Worm (Caenorhabditis elegans): ENCODE measurements around the gene sgt-1.

Gene sgt-1

ce11 chrII:4904277-4904676, 681 bp upstream of the sgt-1 start (continued):
- peak; percentile 69 for TF ChIP-seq efl-1 (GFP tag; optimal IDR thresholded peaks at IDR 0.05)
- no peak for TF ChIP-seq F22D6.2 (tag; optimal IDR thresholded peaks at IDR 0.05)
- no peak; the same call in 1 of the 2 replicates for TF ChIP-seq zfh-2 (GFP tag; conservative IDR thresholded peaks at IDR 0.05)
- TF ChIP-seq ceh-91 (GFP tag; IDR thresholded peaks at IDR 0.05), result peak; percentile 39; the same call in 1 of the 2 replicates
- no peak for TF ChIP-seq F52B5.7 (tag; optimal IDR thresholded peaks at IDR 0.05)
- TF ChIP-seq mes-4 (tag; optimal IDR thresholded peaks at IDR 0.05), result no peak
- TF ChIP-seq madf-8 (GFP tag; conservative IDR thresholded peaks at IDR 0.05), result peak; percentile 47; the same call in 1 of the 2 replicates
- peak; percentile 24 for TF ChIP-seq lin-40 (tag; optimal IDR thresholded peaks at IDR 0.05)
- peak; percentile 61 for TF ChIP-seq rcor-1 (GFP tag; IDR thresholded peaks at IDR 0.05)
- peak; percentile 58 for TF ChIP-seq ZK185.1 (tag; optimal IDR thresholded peaks at IDR 0.05; ENCODE audit: poor library complexity, severe bottlenecking)
- TF ChIP-seq hmg-20 (GFP tag; IDR thresholded peaks at IDR 0.05), result no peak
- TF ChIP-seq pbrm-1 (GFP tag; IDR thresholded peaks at IDR 0.05), result peak; percentile 67; the same call in 1 of the 2 replicates
- peak; percentile 77 for TF ChIP-seq lsl-1 (GFP tag; optimal IDR thresholded peaks at IDR 0.05)
- TF ChIP-seq attf-3 (GFP tag; conservative IDR thresholded peaks at IDR 0.05), result no peak
- no peak for TF ChIP-seq let-607 (tag; optimal IDR thresholded peaks at IDR 0.05)
- TF ChIP-seq lin-54 (GFP tag; optimal IDR thresholded peaks at IDR 0.05), result peak; percentile 68
- peak; percentile 40 for TF ChIP-seq madf-10 (tag; optimal IDR thresholded peaks at IDR 0.05)
- TF ChIP-seq pha-4 (tag; optimal IDR thresholded peaks at IDR 0.05), result peak; percentile 37
- TF ChIP-seq aptf-3 (GFP tag; IDR thresholded peaks at IDR 0.05), result no peak
- TF ChIP-seq xnd-1 (tag; optimal IDR thresholded peaks at IDR 0.05), result peak; percentile 26
- peak; percentile 58 for TF ChIP-seq snpc-1.3 (tag; optimal IDR thresholded peaks at IDR 0.05; ENCODE audit: insufficient read depth)
- no peak for TF ChIP-seq hlh-12 (tag; optimal IDR thresholded peaks at IDR 0.05)
- no peak for TF ChIP-seq B0035.1 (tag; optimal IDR thresholded peaks at IDR 0.05)
- peak; percentile 47 for TF ChIP-seq snpc-4 (GFP tag; optimal IDR thresholded peaks at IDR 0.05)
- peak; percentile 59 to 84 (median 65) for TF ChIP-seq snpc-4 (tag; optimal IDR thresholded peaks at IDR 0.05)
- no peak for TF ChIP-seq atf-7 (tag; optimal IDR thresholded peaks at IDR 0.05)
- no peak for TF ChIP-seq F57A8.1 (GFP tag; optimal IDR thresholded peaks at IDR 0.05)
- TF ChIP-seq mcd-1 (GFP tag; IDR thresholded peaks at IDR 0.05), result peak; percentile 70
- TF ChIP-seq F49E8.2 (tag; optimal IDR thresholded peaks at IDR 0.05; ENCODE audit: insufficient read depth), result peak; percentile 44
- no peak for TF ChIP-seq nfya-1 (tag; optimal IDR thresholded peaks at IDR 0.05; ENCODE audit: borderline replicate concordance, insufficient read depth)
- no peak for TF ChIP-seq ztf-28 (GFP tag; IDR thresholded peaks at IDR 0.05)
- TF ChIP-seq ceh-58 (GFP tag; IDR thresholded peaks at IDR 0.05), result no peak
- TF ChIP-seq akir-1 (GFP tag; optimal IDR thresholded peaks at IDR 0.05), result no peak
- TF ChIP-seq nhr-120 (GFP tag; IDR thresholded peaks at IDR 0.05), result no peak
- TF ChIP-seq ccch-3 (GFP tag; optimal IDR thresholded peaks at IDR 0.05), result no peak
- peak; percentile 40 for TF ChIP-seq attf-5 (GFP tag; optimal IDR thresholded peaks at IDR 0.05)
- TF ChIP-seq nhr-80 (tag; optimal IDR thresholded peaks at IDR 0.05), result peak; percentile 15
- peak; percentile 29 for TF ChIP-seq unc-62 (GFP tag; optimal IDR thresholded peaks at IDR 0.05)

ce11 chrII:4902035-4902434, 1.6 kb downstream of the sgt-1 start, which contains the start of gene R05F9.9:
Gene R05F9.9, minus strand, starts transcription at chrII:4902100.
- TF ChIP-seq ama-1 (optimal IDR thresholded peaks at IDR 0.05), result peak; percentile 64
- no peak for TF ChIP-seq ama-1 (GFP tag; optimal IDR thresholded peaks at IDR 0.05)
- no peak for TF ChIP-seq zim-3 (tag; optimal IDR thresholded peaks at IDR 0.05)
- TF ChIP-seq madf-6 (GFP tag; IDR thresholded peaks at IDR 0.05), result peak; percentile 51
- TF ChIP-seq lsy-27 (tag; optimal IDR thresholded peaks at IDR 0.05; ENCODE audit: borderline replicate concordance, insufficient read depth), result no peak
- TF ChIP-seq unc-62 (GFP tag; optimal IDR thresholded peaks at IDR 0.05), result no peak
- TF ChIP-seq tlf-1 (GFP tag; optimal IDR thresholded peaks at IDR 0.05), result peak; percentile 8
- peak; percentile 8 for TF ChIP-seq lin-40 (tag; optimal IDR thresholded peaks at IDR 0.05)
- peak; percentile 59 for TF ChIP-seq lin-54 (GFP tag; optimal IDR thresholded peaks at IDR 0.05)
- peak; percentile 10 for TF ChIP-seq nhr-90 (tag; optimal IDR thresholded peaks at IDR 0.05)
- peak; percentile 37 for TF ChIP-seq ztf-26 (tag; optimal IDR thresholded peaks at IDR 0.05)
- peak; percentile 31 for TF ChIP-seq attf-5 (GFP tag; optimal IDR thresholded peaks at IDR 0.05)
- TF ChIP-seq Y67H2A.10 (GFP tag; conservative IDR thresholded peaks at IDR 0.05), result no peak
- TF ChIP-seq K12H6.12 (tag; optimal IDR thresholded peaks at IDR 0.05), result no peak
- TF ChIP-seq bed-2 (GFP tag; IDR thresholded peaks at IDR 0.05), result no peak
- no peak for TF ChIP-seq sptf-2 (GFP tag; optimal IDR thresholded peaks at IDR 0.05)
- peak; percentile 21 for TF ChIP-seq madf-10 (tag; optimal IDR thresholded peaks at IDR 0.05)
